Worm (Caenorhabditis elegans): ENCODE data around the gene tac-1.

DNA sequence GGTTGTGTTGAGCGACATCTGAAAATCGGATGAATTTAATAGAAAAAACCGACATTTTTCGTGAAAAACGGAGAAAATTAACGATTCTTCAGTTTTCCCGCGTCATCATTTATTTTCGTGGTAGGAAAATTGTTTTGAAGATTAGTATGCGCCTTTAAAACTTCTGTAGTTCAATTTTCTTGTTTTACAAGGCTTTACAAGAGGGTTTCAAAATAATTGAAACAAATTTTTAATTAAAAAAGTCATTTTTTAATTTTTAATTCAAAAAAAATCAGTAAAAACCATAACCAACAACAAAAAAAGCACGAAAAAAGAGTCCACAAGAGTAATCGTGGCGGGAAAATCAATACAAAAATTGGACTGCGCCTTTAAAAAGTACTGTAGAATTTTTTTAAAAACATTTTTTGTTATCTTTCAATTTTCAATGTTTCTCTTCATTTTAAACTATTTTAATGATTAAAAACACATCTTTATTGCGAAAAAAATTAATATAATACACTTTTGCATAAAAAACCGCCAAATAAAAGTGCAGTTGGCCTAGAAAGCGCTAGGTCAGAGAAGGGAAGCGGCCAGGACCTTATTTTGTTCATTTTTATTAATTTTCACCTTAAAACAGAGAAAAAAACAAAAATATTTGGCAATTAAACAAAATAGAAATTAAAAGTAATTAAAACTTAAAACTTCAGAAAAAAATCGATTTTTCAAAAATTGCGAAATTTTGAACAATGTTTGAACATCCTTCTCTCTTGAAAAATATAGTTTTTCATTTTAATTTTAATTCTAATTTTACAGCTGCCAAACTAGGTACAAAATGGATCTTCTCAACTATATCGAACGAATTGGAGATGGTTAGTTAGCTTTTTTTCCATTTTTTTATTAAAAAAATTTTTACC is at the start of gene tac-1, which contains the start of gene Y54E2A.4:
- TF ChIP-seq snpc-4 (tag; optimal IDR thresholded peaks at IDR 0.05) (no peak), unc-62 (GFP tag; optimal IDR thresholded peaks at IDR 0.05) (no peak), nhr-28 (tag; optimal IDR thresholded peaks at IDR 0.05) (no peak), pha-4 (tag; optimal IDR thresholded peaks at IDR 0.05) (no peak), lsy-2 (tag; optimal IDR thresholded peaks at IDR 0.05) (no peak), ztf-11 (tag; optimal IDR thresholded peaks at IDR 0.05) (no peak), nhr-237 (tag; optimal IDR thresholded peaks at IDR 0.05) (no peak), nhr-76 (tag; optimal IDR thresholded peaks at IDR 0.05) (no peak), sptf-1 (tag; optimal IDR thresholded peaks at IDR 0.05) (no peak), flh-1 (GFP tag; optimal IDR thresholded peaks at IDR 0.05) (no peak), ceh-83 (GFP tag; optimal IDR thresholded peaks at IDR 0.05) (no peak), elt-3 (tag; optimal IDR thresholded peaks at IDR 0.05) (no peak), elt-1 (tag; optimal IDR thresholded peaks at IDR 0.05; ENCODE audit: borderline replicate concordance, insufficient read depth) (no peak), blmp-1 (tag; optimal IDR thresholded peaks at IDR 0.05) (no peak)

All from whole organism, mixed stage, embryonic.